Worm (Caenorhabditis elegans): Measurements from ENCODE around the gene Y75B8A.13.

- TF ChIP-seq cog-1 (tag; optimal IDR thresholded peaks at IDR 0.05) (no peak), flt-1 (GFP tag; IDR thresholded peaks at IDR 0.05) (no peak)
Observed at ce11 chrIII:12251178-12251577, 35.7 kb upstream of the Y75B8A.13 start.

All from whole organism, midembryonic.